Worm (Caenorhabditis elegans): ENCODE data around the gene str-28.

The str-28 gene

DNA sequence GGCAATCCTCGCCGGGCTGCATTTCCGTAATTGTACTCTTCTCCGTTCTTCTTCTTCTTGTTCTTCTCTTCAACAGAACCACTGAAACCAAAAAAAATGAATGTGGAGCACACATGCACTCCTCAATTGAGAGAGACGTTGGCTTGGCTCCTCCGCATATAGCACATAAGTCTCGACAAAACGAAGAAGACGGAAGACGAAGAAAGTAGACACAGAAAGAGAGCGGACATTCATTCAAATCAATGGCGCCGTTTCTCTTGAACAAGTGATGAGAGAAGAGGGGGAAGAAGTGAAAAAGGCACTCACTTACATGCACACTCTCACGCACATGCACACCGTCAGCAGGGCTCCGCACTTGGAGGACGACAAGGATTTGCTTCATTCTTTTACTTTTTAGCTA lies 35.2 kb downstream of the str-28 start, which contains the start of gene F25E5.9 (continued):
- TF ChIP-seq nhr-10 (tag; optimal IDR thresholded peaks at IDR 0.05) (no peak), nhr-6 (tag; optimal IDR thresholded peaks at IDR 0.05) (peak; percentile 2), fkh-10 (GFP tag; optimal IDR thresholded peaks at IDR 0.05) (peak; percentile 29), sdz-12 (GFP tag; optimal IDR thresholded peaks at IDR 0.05) (no peak), jun-1 (tag; optimal IDR thresholded peaks at IDR 0.05) (no peak), pha-4 (GFP tag; IDR thresholded peaks at IDR 0.05) (no peak), pha-4 (tag; optimal IDR thresholded peaks at IDR 0.05) (no peak), R02D3.7 (tag; optimal IDR thresholded peaks at IDR 0.05) (no peak), fos-1 (tag; optimal IDR thresholded peaks at IDR 0.05) (no peak), hmg-1.1 (GFP tag; IDR thresholded peaks at IDR 0.05) (peak; percentile 67), daf-8 (GFP tag; IDR thresholded peaks at IDR 0.05) (no peak), Y5F2A.4 (GFP tag; optimal IDR thresholded peaks at IDR 0.05) (no peak), lin-39 (tag; optimal IDR thresholded peaks at IDR 0.05) (no peak), lim-7 (GFP tag; IDR thresholded peaks at IDR 0.05) (no peak), tag-97 (GFP tag; IDR thresholded peaks at IDR 0.05) (no peak), ztf-11 (tag; optimal IDR thresholded peaks at IDR 0.05) (no peak), zip-2 (tag; optimal IDR thresholded peaks at IDR 0.05) (no peak), hlh-30 (tag; optimal IDR thresholded peaks at IDR 0.05; ENCODE audit: insufficient read depth) (peak; percentile 20), egl-43 (GFP tag; IDR thresholded peaks at IDR 0.05) (peak; percentile 72; the same call in 1 of the 2 replicates), pqm-1 (tag; optimal IDR thresholded peaks at IDR 0.05) (no peak), ztf-7 (tag; optimal IDR thresholded peaks at IDR 0.05) (no peak), ceh-32 (tag; optimal IDR thresholded peaks at IDR 0.05; ENCODE audit: poor library complexity) (no peak), madf-5 (GFP tag; IDR thresholded peaks at IDR 0.05) (no peak), saeg-2 (GFP tag; IDR thresholded peaks at IDR 0.05) (0 out of 2 replicates have a peak, but pooled peaks have one; percentile 34), dmd-6 (GFP tag; IDR thresholded peaks at IDR 0.05) (no peak), hif-1 (tag; optimal IDR thresholded peaks at IDR 0.05) (peak in 1 of 2 experiments; percentile 3), daf-12 (tag; optimal IDR thresholded peaks at IDR 0.05) (no peak), mxl-3 (GFP tag; optimal IDR thresholded peaks at IDR 0.05) (peak; percentile 16), aha-1 (tag) (no peak), tra-1 (GFP tag; IDR thresholded peaks at IDR 0.05) (0 out of 2 replicates have a peak, but pooled peaks have one; percentile 11), attf-4 (tag; optimal IDR thresholded peaks at IDR 0.05) (no peak), ceh-44 (GFP tag; IDR thresholded peaks at IDR 0.05) (no peak), nhr-41 (GFP tag; IDR thresholded peaks at IDR 0.05) (no peak), gei-8 (GFP tag; optimal IDR thresholded peaks at IDR 0.05) (no peak), madf-9 (GFP tag; conservative IDR thresholded peaks at IDR 0.05) (no peak), ceh-28 (tag; optimal IDR thresholded peaks at IDR 0.05) (no peak), ces-1 (GFP tag; optimal IDR thresholded peaks at IDR 0.05) (no peak), nhr-76 (tag; optimal IDR thresholded peaks at IDR 0.05) (no peak), lin-15B (tag; optimal IDR thresholded peaks at IDR 0.05) (no peak), nhr-25 (tag; optimal IDR thresholded peaks at IDR 0.05; ENCODE audit: borderline replicate concordance, insufficient read depth) (no peak), lsy-2 (tag; optimal IDR thresholded peaks at IDR 0.05) (peak in 1 of 2 experiments; percentile 16), D1046.2 (GFP tag; IDR thresholded peaks at IDR 0.05) (0 out of 2 replicates have a peak, but pooled peaks have one; percentile 40), mes-2 (tag; optimal IDR thresholded peaks at IDR 0.05; ENCODE audit: poor library complexity, severe bottlenecking) (peak; percentile 23), Y105C5A.15 (GFP tag; IDR thresholded peaks at IDR 0.05) (no peak), ama-1 (optimal IDR thresholded peaks at IDR 0.05) (no peak), ZK546.5 (tag; optimal IDR thresholded peaks at IDR 0.05) (no peak), php-3 (GFP tag; IDR thresholded peaks at IDR 0.05) (no peak), lir-3 (tag; optimal IDR thresholded peaks at IDR 0.05) (no peak), dmd-8 (GFP tag; IDR thresholded peaks at IDR 0.05) (no peak), snpc-1.2 (GFP tag; IDR thresholded peaks at IDR 0.05) (no peak), T20F7.1 (GFP tag; optimal IDR thresholded peaks at IDR 0.05) (no peak), nhr-111 (GFP tag; optimal IDR thresholded peaks at IDR 0.05) (no peak)
